Worm (Caenorhabditis elegans): Measurements from ENCODE around the gene F22B7.9.

F22B7.9 gene

DNA sequence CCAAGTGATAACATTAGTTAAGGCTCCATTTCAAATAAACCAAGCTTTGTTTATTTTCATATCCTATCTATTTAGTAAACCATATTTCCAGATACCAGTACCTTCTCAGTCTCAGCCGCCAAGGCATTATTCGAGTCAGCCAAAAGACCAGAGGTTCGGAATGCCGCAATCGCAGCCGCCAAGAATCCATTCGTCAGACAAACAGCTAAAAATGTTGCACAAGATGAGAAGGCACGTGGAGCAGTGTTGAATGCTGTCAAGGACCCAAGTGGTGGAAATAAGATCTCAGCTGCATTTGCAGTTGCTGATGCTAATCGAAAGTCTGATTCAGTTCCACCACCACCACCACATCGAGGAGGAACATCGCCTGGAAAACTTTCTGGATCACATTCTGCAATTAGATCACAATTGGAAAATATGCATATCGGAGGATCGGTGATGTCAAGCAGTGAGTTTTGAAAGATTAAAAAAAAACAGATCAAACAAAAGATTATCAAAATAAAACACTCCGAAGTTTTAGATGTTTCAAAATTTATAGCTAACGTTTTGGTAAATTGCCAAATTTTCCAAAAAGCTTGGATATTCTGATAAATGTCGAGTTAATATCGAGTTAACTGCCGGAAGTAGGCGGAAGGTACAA lies 43.7 kb upstream of the F22B7.9 start:
- TF ChIP-seq ceh-62 (tag; optimal IDR thresholded peaks at IDR 0.05) (no peak), unc-62 (GFP tag; optimal IDR thresholded peaks at IDR 0.05 in 1 of 2) (peak in 1 of 2 experiments; percentile 98), unc-62 (tag; optimal IDR thresholded peaks at IDR 0.05) (no peak), aha-1 (tag) (peak; percentile 88)

DNA sequence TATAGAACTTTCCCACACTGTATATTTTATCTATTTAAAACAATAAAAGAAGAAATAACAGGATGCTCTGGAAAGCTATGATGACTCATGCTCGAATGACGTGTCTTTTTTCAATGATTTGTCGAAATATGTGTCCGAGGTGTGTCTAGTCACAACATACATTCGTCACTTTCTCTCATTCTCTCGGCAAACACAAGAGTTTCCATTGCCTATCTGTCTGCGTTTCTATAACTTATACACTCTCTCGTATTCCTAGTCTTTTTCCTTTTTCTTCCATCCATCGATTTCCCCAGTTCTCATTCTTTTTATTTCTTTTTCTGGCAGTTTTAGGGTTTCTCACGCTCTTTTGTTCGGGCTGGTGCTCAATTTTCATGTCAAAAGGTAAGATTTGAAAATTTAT lies 43.0 kb upstream of the F22B7.9 start:
- TF ChIP-seq unc-130 (GFP tag; optimal IDR thresholded peaks at IDR 0.05), result no peak
- peak; percentile 54 for TF ChIP-seq dmd-6 (GFP tag; IDR thresholded peaks at IDR 0.05)
- TF ChIP-seq snpc-4 (tag; optimal IDR thresholded peaks at IDR 0.05), result no peak
- no peak for TF ChIP-seq ceh-62 (tag; optimal IDR thresholded peaks at IDR 0.05)
- no peak for TF ChIP-seq zfp-3 (GFP tag; conservative IDR thresholded peaks at IDR 0.05)
- no peak for TF ChIP-seq nhr-42 (GFP tag; IDR thresholded peaks at IDR 0.05)
- TF ChIP-seq ceh-32 (tag; optimal IDR thresholded peaks at IDR 0.05; ENCODE audit: poor library complexity), result no peak
- TF ChIP-seq mxl-2 (GFP tag; conservative IDR thresholded peaks at IDR 0.05), result no peak
- TF ChIP-seq daf-16 (GFP tag; optimal IDR thresholded peaks at IDR 0.05), result no peak
- peak; percentile 21 for TF ChIP-seq daf-16 (tag; optimal IDR thresholded peaks at IDR 0.05)
- no peak for TF ChIP-seq ZK337.2 (GFP tag; IDR thresholded peaks at IDR 0.05)
- no peak for TF ChIP-seq ctbp-1 (GFP tag; IDR thresholded peaks at IDR 0.05)
- TF ChIP-seq T20F7.1 (GFP tag; optimal IDR thresholded peaks at IDR 0.05), result no peak
- no peak for TF ChIP-seq ZK546.5 (tag; optimal IDR thresholded peaks at IDR 0.05)
- no peak for TF ChIP-seq dmd-8 (GFP tag; IDR thresholded peaks at IDR 0.05)
- TF ChIP-seq lir-3 (tag; optimal IDR thresholded peaks at IDR 0.05), result no peak
- TF ChIP-seq lin-39 (tag; optimal IDR thresholded peaks at IDR 0.05), result no peak
- no peak for TF ChIP-seq unc-39 (tag; optimal IDR thresholded peaks at IDR 0.05)
- no peak for TF ChIP-seq fkh-10 (GFP tag; optimal IDR thresholded peaks at IDR 0.05)
- TF ChIP-seq lin-1 (GFP tag; IDR thresholded peaks at IDR 0.05), result no peak
- no peak for TF ChIP-seq F37D6.2 (tag; optimal IDR thresholded peaks at IDR 0.05)
- TF ChIP-seq hlh-11 (tag; optimal IDR thresholded peaks at IDR 0.05), result peak; percentile 53
- TF ChIP-seq nhr-111 (GFP tag; optimal IDR thresholded peaks at IDR 0.05), result no peak
- TF ChIP-seq daf-8 (GFP tag; IDR thresholded peaks at IDR 0.05), result no peak
- TF ChIP-seq madf-9 (GFP tag; conservative IDR thresholded peaks at IDR 0.05), result no peak
- TF ChIP-seq mes-2 (tag; optimal IDR thresholded peaks at IDR 0.05; ENCODE audit: poor library complexity, severe bottlenecking), result peak; percentile 61
- TF ChIP-seq zfp-2 (tag; optimal IDR thresholded peaks at IDR 0.05), result no peak
- no peak for TF ChIP-seq gei-8 (GFP tag; optimal IDR thresholded peaks at IDR 0.05)
- no peak for TF ChIP-seq nhr-237 (tag; optimal IDR thresholded peaks at IDR 0.05)
- TF ChIP-seq fos-1 (tag; optimal IDR thresholded peaks at IDR 0.05), result no peak
- no peak for TF ChIP-seq rbr-2 (tag; optimal IDR thresholded peaks at IDR 0.05)
- TF ChIP-seq nhr-102 (tag; optimal IDR thresholded peaks at IDR 0.05), result no peak
- no peak for TF ChIP-seq lin-15B (tag; optimal IDR thresholded peaks at IDR 0.05)
- TF ChIP-seq F44E2.7 (GFP tag; IDR thresholded peaks at IDR 0.05), result no peak
- TF ChIP-seq ceh-20 (GFP tag; IDR thresholded peaks at IDR 0.05), result no peak
- TF ChIP-seq hlh-30 (tag; optimal IDR thresholded peaks at IDR 0.05; ENCODE audit: insufficient read depth), result peak; percentile 47
- no peak for TF ChIP-seq spr-3 (GFP tag; optimal IDR thresholded peaks at IDR 0.05)
- peak; percentile 94 for TF ChIP-seq nhr-28 (tag; optimal IDR thresholded peaks at IDR 0.05)
- no peak for TF ChIP-seq cey-2 (tag; optimal IDR thresholded peaks at IDR 0.05; ENCODE audit: borderline replicate concordance, insufficient read depth)
- no peak for TF ChIP-seq set-16 (GFP tag; IDR thresholded peaks at IDR 0.05)
- no peak for TF ChIP-seq pqm-1 (tag; optimal IDR thresholded peaks at IDR 0.05)
- TF ChIP-seq saeg-2 (GFP tag; IDR thresholded peaks at IDR 0.05), result no peak
- no peak for TF ChIP-seq ztf-11 (tag; optimal IDR thresholded peaks at IDR 0.05)
- TF ChIP-seq hif-1 (tag; optimal IDR thresholded peaks at IDR 0.05), result peak in 1 of 2 experiments; percentile 12
- TF ChIP-seq ama-1 (optimal IDR thresholded peaks at IDR 0.05), result no peak
- no peak for TF ChIP-seq Y5F2A.4 (GFP tag; optimal IDR thresholded peaks at IDR 0.05)
- no peak for TF ChIP-seq aha-1 (tag)
- TF ChIP-seq spr-1 (tag; optimal IDR thresholded peaks at IDR 0.05), result no peak

Measured in whole organism, L4 larva.